Worm (Caenorhabditis elegans): ENCODE results near the gene C17H11.6.

DNA sequence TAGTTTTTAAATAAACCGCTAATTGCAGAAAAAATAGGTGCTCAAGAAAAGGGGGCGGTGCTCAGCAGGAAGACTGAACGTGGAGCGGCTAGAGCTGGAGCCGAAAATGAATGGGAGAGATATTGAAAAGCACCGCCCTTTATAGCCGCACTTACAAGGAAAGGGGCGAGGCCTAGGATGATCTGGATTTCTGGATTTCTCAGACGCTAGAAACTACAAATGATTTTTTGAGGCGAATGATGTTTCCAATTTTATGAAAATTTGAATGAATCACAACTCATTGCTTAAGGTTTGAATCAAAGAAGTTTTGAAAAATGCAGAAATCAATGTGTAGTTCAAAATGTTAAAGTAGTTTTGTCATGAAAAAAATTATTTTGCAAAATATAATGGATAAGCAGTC, 21.3 kb upstream of the C17H11.6 start, which contains the start of gene K02A6.2:
- no peak for TF ChIP-seq ama-1 (optimal IDR thresholded peaks at IDR 0.05)
- TF ChIP-seq ceh-28 (tag; optimal IDR thresholded peaks at IDR 0.05), result no peak
- no peak for TF ChIP-seq zfp-2 (tag; optimal IDR thresholded peaks at IDR 0.05)
